Worm (Caenorhabditis elegans) whole organism, early embryonic: ENCODE measurements around the gene F43E2.1.

Experiments used
- ama-1 ChIP-seq: fragments of 150-350 bp; optimal IDR thresholded peaks from 2 replicates; lab custom pipeline; 2014
- hmg-4 ChIP-seq: fragments of 200-800 bp; sonication (Bioruptor generic); optimal IDR thresholded peaks from 2 replicates; lab custom pipeline; 2018; ENCODE audit warnings: mild to moderate bottlenecking, missing genetic modification characterization, missing compliant biosample characterization

DNA sequence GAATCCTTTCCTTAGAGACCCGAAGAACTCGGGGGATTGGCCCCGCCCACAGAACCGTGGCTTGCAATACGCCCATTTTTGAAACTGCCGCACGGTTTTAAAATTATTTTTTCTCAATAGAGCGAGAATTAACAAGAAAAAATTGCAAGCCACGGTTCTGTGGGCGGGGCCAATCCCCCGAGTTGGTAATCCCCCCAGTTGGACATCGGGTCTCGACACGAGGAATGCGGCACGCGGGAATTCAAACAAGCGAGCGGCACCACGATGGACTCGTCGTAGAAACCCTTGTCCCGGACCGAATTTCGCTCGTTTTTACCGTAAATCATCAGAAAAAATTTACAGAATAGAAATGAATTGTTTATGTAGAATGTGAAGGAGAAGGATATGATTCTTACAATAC, 22.1 kb upstream of the F43E2.1 start:
- no peak for TF ChIP-seq hmg-4 (GFP tag; lab: Kevin White, UChicago)
- TF ChIP-seq ama-1 (lab: Kevin White, UChicago) = no peak
